Fruit fly (Drosophila melanogaster) whole organism, embryonic: ENCODE data around the gene CG44362.

Source experiments
- Asciz ChIP-seq: fragments of 200-800 bp; sonication (Bioruptor generic); optimal IDR thresholded peaks from 2 replicates; lab custom pipeline; 2017; ENCODE audit warnings: missing biosample characterization, mild to moderate bottlenecking, missing genetic modification characterization, missing genetic modification reagents
- Blimp-1 ChIP-seq: fragments of 200-800 bp; sonication (Bioruptor generic); optimal IDR thresholded peaks from 3 replicates; lab custom pipeline; 2018; ENCODE audit warnings: missing biosample characterization, missing genetic modification characterization, mild to moderate bottlenecking, moderate library complexity, missing genetic modification reagents
- CG1024 ChIP-seq: fragments of 200-800 bp; sonication (Bioruptor generic); IDR thresholded peaks from 2 replicates; pipeline ENCODE4 v1.3.6; 2022; ENCODE audit warnings: missing biosample characterization, missing genetic modification characterization
- CG10959 ChIP-seq: fragments of 200-800 bp; sonication (Bioruptor generic); IDR thresholded peaks from 2 replicates; pipeline ENCODE4 v1.3.6; 2022; ENCODE audit warnings: missing biosample characterization, missing genetic modification characterization
- CG14710 ChIP-seq: fragments of 200-800 bp; sonication (Bioruptor generic); optimal IDR thresholded peaks from 3 replicates; lab custom pipeline; 2019; ENCODE audit warnings: missing biosample characterization, mild to moderate bottlenecking, missing genetic modification characterization, moderate library complexity
- CG15514 ChIP-seq: fragments of 200-800 bp; sonication (Bioruptor generic); optimal IDR thresholded peaks from 3 replicates; lab custom pipeline; 2017; ENCODE audit warnings: missing biosample characterization, missing genetic modification characterization, mild to moderate bottlenecking, moderate library complexity, missing genetic modification reagents
- CG17359 ChIP-seq: fragments of 200-800 bp; sonication (Bioruptor generic); optimal IDR thresholded peaks from 3 replicates; lab custom pipeline; 2018; ENCODE audit warnings: missing biosample characterization, mild to moderate bottlenecking, missing genetic modification characterization, moderate library complexity
- CG17829 ChIP-seq: fragments of 200-800 bp; optimal IDR thresholded peaks from 2 replicates; lab custom pipeline; 2019; ENCODE audit warnings: missing biosample characterization, mild to moderate bottlenecking, missing genetic modification characterization, moderate library complexity
- CG18262 ChIP-seq: fragments of 200-800 bp; optimal IDR thresholded peaks from 3 replicates; lab custom pipeline; 2019; ENCODE audit warnings: missing biosample characterization, mild to moderate bottlenecking, missing genetic modification characterization, moderate library complexity
- CG18619 ChIP-seq: fragments of 200-800 bp; sonication (Bioruptor generic); optimal IDR thresholded peaks from 3 replicates; lab custom pipeline; 2017; ENCODE audit warnings: missing biosample characterization, mild to moderate bottlenecking, missing genetic modification characterization
- CG2678 ChIP-seq: fragments of 200-800 bp; sonication (Bioruptor generic); optimal IDR thresholded peaks from 3 replicates; lab custom pipeline; 2019; ENCODE audit warnings: missing biosample characterization, mild to moderate bottlenecking, missing genetic modification characterization, moderate library complexity
- CG2875 ChIP-seq: fragments of 200-800 bp; sonication (Bioruptor generic); optimal IDR thresholded peaks from 2 replicates; lab custom pipeline; 2017; ENCODE audit warnings: missing biosample characterization, mild to moderate bottlenecking, missing genetic modification characterization, missing genetic modification reagents
- CG31224 ChIP-seq: fragments of 200-800 bp; sonication (Bioruptor generic); IDR thresholded peaks from 2 replicates; pipeline ENCODE4 v1.3.6; 2022; ENCODE audit warnings: missing biosample characterization, missing genetic modification characterization
- CG4282 ChIP-seq: fragments of 200-800 bp; sonication (Bioruptor generic); optimal IDR thresholded peaks from 2 replicates; lab custom pipeline; 2016; ENCODE audit warnings: missing biosample characterization, missing genetic modification characterization
- CG4424 ChIP-seq: fragments of 200-800 bp; sonication (Bioruptor generic); optimal IDR thresholded peaks from 3 replicates; lab custom pipeline; 2016; ENCODE audit warnings: missing biosample characterization, missing genetic modification characterization
- CG6254 ChIP-seq: fragments of 200-800 bp; sonication (Bioruptor generic); optimal IDR thresholded peaks from 3 replicates; lab custom pipeline; 2017; ENCODE audit warnings: mild to moderate bottlenecking, missing biosample characterization, missing genetic modification reagents, missing genetic modification characterization
- CG6272 ChIP-seq: fragments of 200-800 bp; sonication (Bioruptor generic); IDR thresholded peaks from 2 replicates; pipeline ENCODE4 v1.3.6; 2022; ENCODE audit warnings: missing biosample characterization, missing genetic modification characterization
- CG6689 ChIP-seq: fragments of 200-800 bp; sonication (Bioruptor generic); IDR thresholded peaks from 2 replicates; pipeline ENCODE4 v1.3.6; 2022; ENCODE audit warnings: missing biosample characterization, missing genetic modification characterization
- CG7839 ChIP-seq: fragments of 200-800 bp; sonication (Bioruptor generic); optimal IDR thresholded peaks from 3 replicates; lab custom pipeline; 2018; ENCODE audit warnings: missing biosample characterization, mild to moderate bottlenecking, missing genetic modification characterization, moderate library complexity
- CG9797 ChIP-seq: fragments of 200-800 bp; sonication (Bioruptor generic); optimal IDR thresholded peaks from 3 replicates; lab custom pipeline; 2018; ENCODE audit warnings: missing biosample characterization, mild to moderate bottlenecking, missing genetic modification characterization
- D ChIP-seq, 2 experiments: fragments of 200-800 bp in 1 of 2; fragments of >200 bp in 1 of 2; sonication (Bioruptor generic) in 1 of 2; optimal IDR thresholded peaks; 2 replicates in 1 of 2; 3 replicates in 1 of 2; lab custom pipeline; 2017; ENCODE audit warnings: mild to moderate bottlenecking in 1 of 2, missing biosample characterization in 1 of 2, missing genetic modification characterization in 1 of 2, missing genetic modification reagents in 1 of 2
- D19A ChIP-seq: fragments of 200-800 bp; optimal IDR thresholded peaks from 3 replicates; lab custom pipeline; 2019; ENCODE audit warnings: missing biosample characterization, mild to moderate bottlenecking, missing genetic modification characterization, moderate library complexity
- MTF-1 ChIP-seq: fragments of 200-800 bp; sonication (Bioruptor generic); optimal IDR thresholded peaks from 2 replicates; lab custom pipeline; 2018; ENCODE audit warnings: missing biosample characterization, mild to moderate bottlenecking, missing genetic modification characterization, borderline replicate concordance
- Med ChIP-seq: fragments of 200-800 bp; sonication (Bioruptor generic); peaks from one replicate; lab custom pipeline; 2016; ENCODE audit warnings: missing biosample characterization, missing genetic modification characterization, mild to moderate bottlenecking, inconsistent platforms, moderate library complexity
- Ptx1 ChIP-seq: fragments of 200-800 bp; sonication (Bioruptor generic); IDR thresholded peaks from 2 replicates; pipeline ENCODE4 v1.3.6; 2022; ENCODE audit warnings: missing biosample characterization, missing genetic modification characterization
- Sox100B ChIP-seq: fragments of 200-800 bp; sonication (Bioruptor generic); optimal IDR thresholded peaks from 3 replicates; lab custom pipeline; 2018; ENCODE audit warnings: missing biosample characterization, mild to moderate bottlenecking, missing genetic modification characterization
- Ssrp ChIP-seq: fragments of 200-800 bp; sonication (Bioruptor generic); optimal IDR thresholded peaks from 2 replicates; lab custom pipeline; 2018; ENCODE audit warnings: missing biosample characterization, mild to moderate bottlenecking, missing genetic modification characterization, moderate library complexity
- Vsx1 ChIP-seq: fragments of 200-800 bp; sonication (Bioruptor generic); optimal IDR thresholded peaks from 2 replicates; lab custom pipeline; 2017; ENCODE audit warnings: missing biosample characterization, mild to moderate bottlenecking, missing genetic modification characterization, missing genetic modification reagents
- Xbp1 ChIP-seq: fragments of 200-800 bp; sonication (Bioruptor generic); optimal IDR thresholded peaks from 3 replicates; lab custom pipeline; 2016; ENCODE audit warnings: missing biosample characterization, mild to moderate bottlenecking, missing genetic modification characterization
- Xrp1 ChIP-seq: fragments of 200-800 bp; sonication (Bioruptor generic); IDR thresholded peaks from 2 replicates; pipeline ENCODE4 v1.3.6; 2022; ENCODE audit warnings: missing biosample characterization, missing genetic modification characterization
- croc ChIP-seq: fragments of 200-800 bp; sonication (Bioruptor generic); conservative IDR thresholded peaks from 3 replicates; pipeline ENCODE4 v1.3.6; 2022; ENCODE audit warnings: missing biosample characterization, missing genetic modification characterization
- dmrt99B ChIP-seq: fragments of 200-800 bp; sonication (Bioruptor generic); optimal IDR thresholded peaks from 2 replicates; lab custom pipeline; 2018; ENCODE audit warnings: missing biosample characterization, mild to moderate bottlenecking, missing genetic modification characterization, moderate library complexity
- ewg ChIP-seq: fragments of 200-800 bp; sonication (Bioruptor generic); optimal IDR thresholded peaks from 3 replicates; lab custom pipeline; 2017; ENCODE audit warnings: mild to moderate bottlenecking, missing biosample characterization, missing genetic modification reagents, missing genetic modification characterization
- fd96Cb ChIP-seq: fragments of 200-800 bp; sonication (Bioruptor generic); optimal IDR thresholded peaks from 2 replicates; lab custom pipeline; 2018; ENCODE audit warnings: missing biosample characterization, mild to moderate bottlenecking, missing genetic modification characterization, moderate library complexity
- gem ChIP-seq: fragments of 200-800 bp; sonication (Bioruptor generic); optimal IDR thresholded peaks from 2 replicates; lab custom pipeline; 2019; ENCODE audit warnings: missing biosample characterization, mild to moderate bottlenecking, missing genetic modification characterization, moderate library complexity
- her ChIP-seq: fragments of 200-800 bp; sonication (Bioruptor generic); optimal IDR thresholded peaks from 2 replicates; lab custom pipeline; 2016; ENCODE audit warnings: missing biosample characterization, missing genetic modification characterization
- maf-S ChIP-seq: fragments of 200-800 bp; sonication (Bioruptor generic); optimal IDR thresholded peaks from 2 replicates; lab custom pipeline; 2016; ENCODE audit warnings: missing biosample characterization, missing genetic modification characterization
- nmo ChIP-seq: fragments of 200-800 bp; sonication (Bioruptor generic); optimal IDR thresholded peaks from 2 replicates; lab custom pipeline; 2018; ENCODE audit warnings: missing biosample characterization, mild to moderate bottlenecking, missing genetic modification characterization, moderate library complexity
- nom ChIP-seq: fragments of 200-800 bp; sonication (Bioruptor generic); optimal IDR thresholded peaks from 2 replicates; lab custom pipeline; 2017; ENCODE audit warnings: missing biosample characterization, missing genetic modification characterization, mild to moderate bottlenecking, moderate library complexity, missing genetic modification reagents
- pan ChIP-seq, 4 experiments: fragments of >200 bp in 3 of 4; fragments of 200-800 bp in 1 of 4; sonication (Bioruptor generic) in 1 of 4; optimal IDR thresholded peaks in 3 of 4; IDR thresholded peaks in 1 of 4; 2 replicates each; pipeline versions ENCODE4 v1.3.6 to Lab custom; 2017 to 2022; ENCODE audit warnings: missing biosample characterization in 2 of 4, missing genetic modification characterization in 2 of 4, mixed read lengths in 1 of 4
- prd ChIP-seq, 3 experiments: fragments of >200 bp in 2 of 3; fragments of 200-800 bp in 1 of 3; sonication (Bioruptor generic) in 1 of 3; optimal IDR thresholded peaks in 2 of 3; IDR thresholded peaks in 1 of 3; 2 replicates in 2 of 3; 3 replicates in 1 of 3; pipeline versions ENCODE4 v1.3.6 to Lab custom; 2017 to 2022; ENCODE audit warnings: missing biosample characterization in 1 of 3, missing genetic modification characterization in 1 of 3
- row ChIP-seq: fragments of 200-800 bp; sonication (Bioruptor generic); IDR thresholded peaks from 3 replicates; pipeline ENCODE4 v1.3.6; 2022; ENCODE audit warnings: missing biosample characterization, missing genetic modification characterization
- sens ChIP-seq: fragments of 200-800 bp; sonication (Bioruptor generic); peaks from one replicate; lab custom pipeline; 2016; ENCODE audit warnings: missing biosample characterization, missing genetic modification characterization
- sens-2 ChIP-seq: fragments of 200-800 bp; sonication (Bioruptor generic); IDR thresholded peaks from 2 replicates; pipeline ENCODE4 v1.3.6; 2022; ENCODE audit warnings: missing biosample characterization, missing genetic modification characterization
- trem ChIP-seq: fragments of 200-800 bp; optimal IDR thresholded peaks from 3 replicates; lab custom pipeline; 2019; ENCODE audit warnings: missing biosample characterization, mild to moderate bottlenecking, missing genetic modification characterization, moderate library complexity
- vvl ChIP-seq: fragments of 200-800 bp; sonication (Bioruptor generic); IDR thresholded peaks from 2 replicates; pipeline ENCODE4 v1.3.6; 2022; ENCODE audit warnings: missing biosample characterization, missing genetic modification characterization

CG44362 gene

DNA sequence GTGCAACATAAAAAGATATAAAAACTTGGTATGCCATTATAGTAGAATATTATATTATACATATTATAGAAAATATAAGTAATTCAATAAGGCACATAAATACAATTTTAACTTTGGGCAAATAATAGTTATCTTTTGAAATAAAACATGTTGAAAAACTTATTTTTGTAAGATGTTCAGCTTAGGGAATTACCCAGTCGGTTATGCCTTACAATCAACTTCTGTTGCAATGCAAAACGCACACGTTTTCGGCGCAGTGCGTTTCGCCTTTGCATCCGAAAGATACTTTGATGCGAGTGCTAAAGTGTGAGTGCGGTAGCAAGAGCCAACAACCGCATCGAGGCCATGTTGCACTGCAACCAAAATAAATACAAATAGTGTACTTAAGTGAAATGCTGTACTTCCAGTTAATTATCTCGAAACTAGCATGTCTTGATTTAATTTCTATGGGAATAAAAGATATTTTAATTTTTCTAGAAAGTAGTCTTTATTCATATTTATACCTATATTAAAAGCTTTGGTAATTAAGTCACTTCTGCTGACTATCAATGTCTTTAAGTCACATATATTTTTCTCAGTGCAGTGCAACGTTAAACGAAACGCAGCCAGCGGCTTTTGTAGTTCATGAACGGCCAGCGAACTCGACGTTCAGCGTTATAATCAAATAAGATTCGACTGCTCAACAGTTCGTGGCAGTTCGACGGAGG, 49.8 kb downstream of the CG44362 start:
- peak; percentile 8 for TF ChIP-seq trem
- TF ChIP-seq CG6689 (GFP tag; lab: Robert Waterston, UW) = 0 out of 2 replicates have a peak, but pooled peaks have one; percentile 17
- no peak for TF ChIP-seq maf-S (GFP tag; lab: Kevin White, UChicago)
- TF ChIP-seq MTF-1 = no peak
- no peak for TF ChIP-seq D (optimal IDR thresholded peaks at IDR 0.05; lab: Kevin White, UChicago)
- TF ChIP-seq D (GFP tag; optimal IDR thresholded peaks at IDR 0.05; lab: Kevin White, UChicago) = peak; percentile 25
- peak; percentile 10 for TF ChIP-seq CG7839
- TF ChIP-seq CG4282 = no peak
- TF ChIP-seq prd (optimal IDR thresholded peaks at IDR 0.05; lab: Kevin White, UChicago) = no peak
- peak; percentile 45; the same call in 2 of the 3 replicates for TF ChIP-seq prd (GFP tag; IDR thresholded peaks at IDR 0.05; lab: Robert Waterston, UW)
- TF ChIP-seq CG6272 = no peak
- TF ChIP-seq row (GFP tag; lab: Robert Waterston, UW) = peak; percentile 26; the same call in 1 of the 3 replicates
- TF ChIP-seq gem (tag; lab: Kevin White, UChicago) = peak; percentile 22
- TF ChIP-seq CG4424 (GFP tag; lab: Kevin White, UChicago) = peak; percentile 40
- TF ChIP-seq pan (optimal IDR thresholded peaks at IDR 0.05; lab: Kevin White, UChicago) = no peak
- TF ChIP-seq pan (GFP tag; optimal IDR thresholded peaks at IDR 0.05 in 1 of 2, IDR thresholded peaks at IDR 0.05 in 1 of 2) = peak in 1 of 2 experiments; percentile 9
- peak; percentile 32 for TF ChIP-seq Asciz
- TF ChIP-seq CG14710 = peak; percentile 22
- TF ChIP-seq CG10959 (GFP tag; lab: Robert Waterston, UW) = 0 out of 2 replicates have a peak, but pooled peaks have one; percentile 16
- TF ChIP-seq Ssrp (tag; lab: Kevin White, UChicago) = no peak
- TF ChIP-seq Blimp-1 (GFP tag; lab: Kevin White, UChicago) = peak; percentile 47
- TF ChIP-seq her (GFP tag; lab: Kevin White, UChicago) = no peak
- peak; percentile 23; the same call in 1 of the 2 replicates for TF ChIP-seq Ptx1 (GFP tag; lab: Robert Waterston, UW)
- no peak for TF ChIP-seq CG18619 (GFP tag; lab: Kevin White, UChicago)
- 0 out of 2 replicates have a peak, but pooled peaks have one; percentile 28 for TF ChIP-seq vvl (GFP tag; lab: Robert Waterston, UW)
- peak; percentile 81 for TF ChIP-seq sens (GFP tag; lab: Kevin White, UChicago)
- peak; percentile 26 for TF ChIP-seq CG17359 (tag; lab: Kevin White, UChicago)
- TF ChIP-seq CG15514 (GFP tag; lab: Kevin White, UChicago) = no peak
- TF ChIP-seq Xrp1 (GFP tag; lab: Robert Waterston, UW) = peak; percentile 35; the same call in 1 of the 2 replicates
- 0 out of 2 replicates have a peak, but pooled peaks have one; percentile 13 for TF ChIP-seq sens-2 (GFP tag; lab: Robert Waterston, UW)
- TF ChIP-seq CG2678 = peak; percentile 17
- TF ChIP-seq dmrt99B (tag; lab: Kevin White, UChicago) = peak; percentile 60
- no peak for TF ChIP-seq Vsx1 (GFP tag; lab: Kevin White, UChicago)
- TF ChIP-seq Med (GFP tag; lab: Kevin White, UChicago) = peak; percentile 60
- TF ChIP-seq CG31224 (GFP tag; lab: Robert Waterston, UW) = no peak
- TF ChIP-seq ewg = no peak
- peak; percentile 29; the same call in 1 of the 3 replicates for TF ChIP-seq croc
- peak; percentile 28 for TF ChIP-seq fd96Cb (tag; lab: Kevin White, UChicago)
- TF ChIP-seq CG2875 (GFP tag; lab: Kevin White, UChicago) = no peak
- peak; percentile 63 for TF ChIP-seq D19A (tag; lab: Kevin White, UChicago)
- TF ChIP-seq CG18262 (tag; lab: Kevin White, UChicago) = peak; percentile 46
- TF ChIP-seq CG6254 (GFP tag; lab: Kevin White, UChicago) = peak; percentile 28
- TF ChIP-seq Sox100B = peak; percentile 46
- TF ChIP-seq Xbp1 = no peak
- TF ChIP-seq nom (GFP tag; lab: Kevin White, UChicago) = peak; percentile 74
- peak; percentile 29 for TF ChIP-seq CG17829 (tag; lab: Kevin White, UChicago)
- TF ChIP-seq nmo = peak; percentile 32
- no peak for TF ChIP-seq CG9797 (GFP tag; lab: Kevin White, UChicago)
- TF ChIP-seq CG1024 (GFP tag; lab: Robert Waterston, UW) = 0 out of 2 replicates have a peak, but pooled peaks have one; percentile 10
